Worm (Caenorhabditis elegans): ENCODE results near the gene sri-18.

The sri-18 gene

ce11 chrV:10229222-10229879 is 31.0 kb downstream of the sri-18 start, which contains the start of the genes pyt-1 and fipr-7:
pyt-1 (minus strand) TSS chrV:10229322.
fipr-7 (plus strand) TSS chrV:10229829.
- TF ChIP-seq egl-44 (GFP tag; IDR thresholded peaks at IDR 0.05) (no peak), F57A8.1 (GFP tag; optimal IDR thresholded peaks at IDR 0.05) (no peak), pha-4 (tag; optimal IDR thresholded peaks at IDR 0.05) (no peak), fkh-3 (tag; optimal IDR thresholded peaks at IDR 0.05) (no peak), ztf-26 (tag; optimal IDR thresholded peaks at IDR 0.05) (no peak), hmg-1.2 (GFP tag; IDR thresholded peaks at IDR 0.05) (no peak), rec-8 (tag; optimal IDR thresholded peaks at IDR 0.05) (no peak), aptf-2 (GFP tag; conservative IDR thresholded peaks at IDR 0.05) (no peak), lin-40 (tag; optimal IDR thresholded peaks at IDR 0.05) (no peak), lag-1 (GFP tag; IDR thresholded peaks at IDR 0.05) (no peak), hrde-1 (tag; optimal IDR thresholded peaks at IDR 0.05; ENCODE audit: borderline replicate concordance) (no peak), Y53G8AR.9 (GFP tag; conservative IDR thresholded peaks at IDR 0.05) (no peak), madf-10 (tag; optimal IDR thresholded peaks at IDR 0.05) (no peak), Y79H2A.3 (GFP tag; conservative IDR thresholded peaks at IDR 0.05) (no peak), bed-2 (GFP tag; IDR thresholded peaks at IDR 0.05) (no peak)

ce11 chrV:10228360-10228759 is 32.0 kb downstream of the sri-18 start, which contains the start of gene fipr-4:
fipr-4 (minus strand) TSS chrV:10228460.
- TF ChIP-seq chd-7 (tag; optimal IDR thresholded peaks at IDR 0.05), result no peak
- TF ChIP-seq egrh-3 (GFP tag; IDR thresholded peaks at IDR 0.05), result no peak
- TF ChIP-seq atf-7 (tag; optimal IDR thresholded peaks at IDR 0.05), result no peak
- no peak for TF ChIP-seq snpc-4 (GFP tag; optimal IDR thresholded peaks at IDR 0.05)
- TF ChIP-seq snpc-4 (tag; optimal IDR thresholded peaks at IDR 0.05), result no peak
- TF ChIP-seq hlh-12 (tag; optimal IDR thresholded peaks at IDR 0.05), result no peak
- TF ChIP-seq Y53F4B.3 (GFP tag; IDR thresholded peaks at IDR 0.05), result no peak
- no peak for TF ChIP-seq F10E7.11 (tag; optimal IDR thresholded peaks at IDR 0.05)
- TF ChIP-seq F57C9.4 (tag; optimal IDR thresholded peaks at IDR 0.05), result no peak
- no peak for TF ChIP-seq C17E4.6 (GFP tag; IDR thresholded peaks at IDR 0.05)
- TF ChIP-seq him-1 (tag; optimal IDR thresholded peaks at IDR 0.05), result no peak
- no peak for TF ChIP-seq die-1 (tag; optimal IDR thresholded peaks at IDR 0.05)
- no peak for TF ChIP-seq let-607 (tag; optimal IDR thresholded peaks at IDR 0.05)
- no peak for TF ChIP-seq athp-1 (tag; optimal IDR thresholded peaks at IDR 0.05)
- TF ChIP-seq T26A5.8 (tag; optimal IDR thresholded peaks at IDR 0.05), result no peak
- no peak for TF ChIP-seq ceh-40 (GFP tag; IDR thresholded peaks at IDR 0.05)
- TF ChIP-seq sdz-38 (tag; optimal IDR thresholded peaks at IDR 0.05), result no peak
- no peak for TF ChIP-seq B0035.1 (tag; optimal IDR thresholded peaks at IDR 0.05)
- no peak for TF ChIP-seq dox-1 (GFP tag; IDR thresholded peaks at IDR 0.05)

- no peak for TF ChIP-seq rpc-1 (optimal IDR thresholded peaks at IDR 0.05)
- no peak for TF ChIP-seq rpc-1 (tag; optimal IDR thresholded peaks at IDR 0.05)
- no peak for TF ChIP-seq nfya-2 (GFP tag; IDR thresholded peaks at IDR 0.05)
- TF ChIP-seq mel-28 (tag; optimal IDR thresholded peaks at IDR 0.05; ENCODE audit: borderline replicate concordance), result no peak
- no peak for TF ChIP-seq ceh-40 (GFP tag; IDR thresholded peaks at IDR 0.05)
- no peak for TF ChIP-seq ceh-100 (GFP tag; IDR thresholded peaks at IDR 0.05)
- TF ChIP-seq xnd-1 (tag; optimal IDR thresholded peaks at IDR 0.05), result no peak
- TF ChIP-seq attf-3 (GFP tag; conservative IDR thresholded peaks at IDR 0.05), result no peak
- TF ChIP-seq cebp-1 (GFP tag; IDR thresholded peaks at IDR 0.05), result no peak
- no peak for TF ChIP-seq cebp-1 (tag; optimal IDR thresholded peaks at IDR 0.05)
- TF ChIP-seq ztf-26 (tag; optimal IDR thresholded peaks at IDR 0.05), result no peak
- TF ChIP-seq K11D2.4 (GFP tag; IDR thresholded peaks at IDR 0.05), result no peak
- no peak for TF ChIP-seq cebp-2 (GFP tag; IDR thresholded peaks at IDR 0.05)
- no peak for TF ChIP-seq F57C9.4 (tag; optimal IDR thresholded peaks at IDR 0.05)
- TF ChIP-seq ceh-91 (GFP tag; IDR thresholded peaks at IDR 0.05), result no peak
- TF ChIP-seq B0261.1 (tag; optimal IDR thresholded peaks at IDR 0.05), result no peak
Measured at ce11 chrV:10227333-10227732, 33.0 kb downstream of the sri-18 start, which contains the start of gene ttr-19. ttr-19 (minus strand) TSS chrV:10227433.
